Comparison of ENCODE assay signal across 3 fruit fly cellular contexts in the genomic region with DNA sequence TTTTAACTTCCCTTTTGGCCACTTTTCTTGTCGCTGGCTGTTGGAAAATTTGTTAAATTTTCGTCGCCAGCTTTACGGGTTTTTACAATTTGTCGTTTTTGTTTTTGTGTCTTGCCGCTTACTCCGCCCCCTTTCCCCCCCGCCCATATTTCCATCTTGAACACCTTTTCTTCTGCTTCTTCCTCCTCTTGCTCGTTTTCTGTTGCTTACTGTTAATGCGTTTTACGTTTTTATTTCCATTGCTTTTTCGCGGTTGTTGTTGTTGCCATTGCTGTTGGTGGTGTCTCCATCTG.
A peak's percentile ranks its signal among the peaks of the same experiment; 100 is the strongest.
TF ChIP-seq lines count a peak whose summit lies in the region.

No protein-coding gene starts in this region.

- TF ChIP-seq CTCF in whole organism, embryonic (GFP tag; optimal IDR thresholded peaks at IDR 0.05; lab: Kevin White, UChicago), result no peak

TF ChIP-seq in whole organism, adult, 20 proteins besides CTCF, POLR2A, EP300 and RAD21:
- TF ChIP-seq CG12768 (GFP tag; optimal IDR thresholded peaks at IDR 0.05; lab: Kevin White, UChicago) (no peak), cnc (optimal IDR thresholded peaks at IDR 0.05; lab: Kevin White, UChicago) (no peak), tj (GFP tag; optimal IDR thresholded peaks at IDR 0.05; lab: Kevin White, UChicago) (peak; percentile 55), Mnt (GFP tag; optimal IDR thresholded peaks at IDR 0.05; lab: Kevin White, UChicago) (no peak), pad (GFP tag; optimal IDR thresholded peaks at IDR 0.05; lab: Kevin White, UChicago) (no peak), CG5204 (GFP tag; optimal IDR thresholded peaks at IDR 0.05; lab: Kevin White, UChicago) (no peak), CG33017 (tag; optimal IDR thresholded peaks at IDR 0.05; lab: Kevin White, UChicago) (no peak), bab1 (GFP tag; optimal IDR thresholded peaks at IDR 0.05; lab: Kevin White, UChicago) (peak; percentile 28), cic (GFP tag; optimal IDR thresholded peaks at IDR 0.05; lab: Kevin White, UChicago) (no peak), kay (GFP tag; lab: Kevin White, UChicago; ENCODE audit: borderline replicate concordance) (no peak), CG7045 (GFP tag; optimal IDR thresholded peaks at IDR 0.05; lab: Kevin White, UChicago) (no peak), Hr96 (GFP tag; optimal IDR thresholded peaks at IDR 0.05; lab: Kevin White, UChicago) (no peak), CG14711 (tag; optimal IDR thresholded peaks at IDR 0.05; lab: Kevin White, UChicago) (no peak), Crg-1 (GFP tag; optimal IDR thresholded peaks at IDR 0.05; lab: Kevin White, UChicago) (no peak), toe (GFP tag; optimal IDR thresholded peaks at IDR 0.05; lab: Kevin White, UChicago) (no peak)

TF ChIP-seq in whole organism, embryonic, 481 proteins besides CTCF, POLR2A, EP300 and RAD21:
- TF ChIP-seq CG2678 (tag; optimal IDR thresholded peaks at IDR 0.05; lab: Kevin White, UChicago) (peak; percentile 6), eve (GFP tag; optimal IDR thresholded peaks at IDR 0.05; lab: Kevin White, UChicago) (peak in 1 of 2 experiments; percentile 62), CG17385 (GFP tag; optimal IDR thresholded peaks at IDR 0.05; lab: Kevin White, UChicago) (peak; percentile 69), CG11696 (GFP tag; IDR thresholded peaks at IDR 0.05; lab: Robert Waterston, UW) (no peak), CG4360 (GFP tag; IDR thresholded peaks at IDR 0.05; lab: Robert Waterston, UW) (peak; percentile 64; the same call in 1 of the 2 replicates), Kr (GFP tag; optimal IDR thresholded peaks at IDR 0.05; lab: Kevin White, UChicago) (no peak)

TF ChIP-seq in whole organism, prepupa, 60 proteins besides CTCF, POLR2A, EP300 and RAD21:
- TF ChIP-seq pdm3 (GFP tag; optimal IDR thresholded peaks at IDR 0.05; lab: Kevin White, UChicago) (no peak), Eip78C (GFP tag; lab: Kevin White, UChicago) (no peak), acj6 (GFP tag; optimal IDR thresholded peaks at IDR 0.05; lab: Kevin White, UChicago) (peak; percentile 2), ss (GFP tag; optimal IDR thresholded peaks at IDR 0.05; lab: Kevin White, UChicago) (no peak)
